Worm (Caenorhabditis elegans) whole organism, L4 larva: ENCODE results near the gene xbx-5.

Experiments used
- dve-1 ChIP-seq: sonication (generic microtip); optimal IDR thresholded peaks from 2 replicates; lab custom pipeline; 2017; ENCODE audit warnings: antibody characterized with exemption, mild to moderate bottlenecking, missing genetic modification characterization, missing compliant biosample characterization; ENCODE audit not compliant: insufficient read depth
- gei-8 ChIP-seq: fragments of 200-800 bp; sonication (Bioruptor generic); optimal IDR thresholded peaks from 2 replicates; lab custom pipeline; 2018; ENCODE audit warnings: mild to moderate bottlenecking, missing genetic modification characterization, missing compliant biosample characterization
- mdl-1 ChIP-seq, 2 experiments: fragments of 150-350 bp in 1 of 2; sonication (generic microtip) in 1 of 2; optimal IDR thresholded peaks; 2 replicates each; lab custom pipeline; 2014 to 2017; ENCODE audit warnings: missing biosample characterization in 2 of 2, missing genetic modification characterization in 2 of 2
- mxl-2 ChIP-seq: fragments of 200-800 bp; sonication (Bioruptor generic); conservative IDR thresholded peaks from 2 replicates; pipeline ENCODE4 v1.3.6; 2022; ENCODE audit warnings: missing genetic modification reagents, missing genetic modification characterization, missing compliant biosample characterization
- nhr-41 ChIP-seq: fragments of 200-800 bp; sonication (Bioruptor generic); IDR thresholded peaks from 2 replicates; pipeline ENCODE4 v1.3.6; 2022; ENCODE audit warnings: missing genetic modification reagents, missing genetic modification characterization, missing compliant biosample characterization
- zip-11 ChIP-seq: fragments of 200-800 bp; sonication (Bioruptor generic); IDR thresholded peaks from 2 replicates; pipeline ENCODE4 v1.3.6; 2022; ENCODE audit warnings: missing genetic modification characterization, missing compliant biosample characterization

DNA sequence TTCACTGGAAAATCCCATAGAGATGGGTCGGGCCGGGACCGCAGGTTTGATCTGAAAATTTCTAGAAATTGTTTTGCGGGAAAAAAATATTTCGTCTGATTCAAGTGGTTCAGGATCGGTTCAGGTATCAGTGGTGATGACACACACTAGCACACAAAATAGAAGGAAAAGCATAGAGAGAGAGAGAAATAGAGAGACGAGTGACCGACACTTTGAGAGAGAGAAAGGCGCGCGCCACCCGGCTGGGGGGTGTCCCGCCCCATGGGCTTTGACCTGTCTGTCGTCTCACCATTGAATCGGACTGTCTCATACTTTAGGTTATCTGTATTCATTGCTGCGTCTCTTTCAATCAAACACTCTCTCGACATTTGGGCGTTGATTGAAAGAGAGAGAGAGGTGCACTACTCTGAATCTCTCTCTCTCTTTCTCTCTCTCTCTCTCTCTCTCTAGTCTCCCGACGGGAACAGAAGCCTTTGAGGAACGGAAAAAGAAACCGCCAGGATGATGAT, 17.8 kb downstream of the xbx-5 start, which contains the start of gene acy-3:
- TF ChIP-seq gei-8 (GFP tag; lab: Kevin White, UChicago) (no peak), mxl-2 (no peak), zip-11 (GFP tag; lab: Robert Waterston, UW) (no peak), dve-1 (tag; lab: Kevin White, UChicago) (peak; percentile 67), nhr-41 (GFP tag; lab: Robert Waterston, UW) (peak; percentile 47; the same call in 1 of the 2 replicates), mdl-1 (tag; optimal IDR thresholded peaks at IDR 0.05; lab: Kevin White, UChicago) (peak; percentile 78)
